Worm (Caenorhabditis elegans) whole organism, L4/young adult: ENCODE data around the gene C05C10.2.

Source experiments
- W03F9.2 ChIP-seq: fragments of 150-350 bp; optimal IDR thresholded peaks from 2 replicates; lab custom pipeline; 2014; ENCODE audit warnings: missing biosample characterization, missing genetic modification characterization
- dao-5 ChIP-seq: sonication (generic microtip); optimal IDR thresholded peaks from 2 replicates; lab custom pipeline; 2016; ENCODE audit warnings: missing genotype, missing genetic modification characterization, moderate library complexity, missing compliant biosample characterization
- him-1 ChIP-seq: sonication (generic microtip); optimal IDR thresholded peaks from 2 replicates; lab custom pipeline; 2016; ENCODE audit warnings: missing genotype, missing genetic modification reagents, missing genetic modification characterization, missing compliant biosample characterization

- TF ChIP-seq him-1 (no peak), dao-5 (tag; lab: Kevin White, UChicago) (no peak), W03F9.2 (tag; lab: Kevin White, UChicago) (no peak)
These were observed 47.4 kb upstream of the C05C10.2 start, which contains the start of the genes chil-2 and ctsa-3.2 for ce11 chrII:9874508-9875229.
